Worm (Caenorhabditis elegans) whole organism, L1 larva: ENCODE measurements around the gene T13C2.2.
A peak's percentile ranks its signal among the peaks of the same experiment; 100 is the strongest.

Source experiments
- C16A3.4 ChIP-seq: fragments of 150-350 bp; optimal IDR thresholded peaks from 2 replicates; lab custom pipeline; 2014; ENCODE audit warnings: missing biosample characterization, missing genetic modification characterization
- C34B4.2 ChIP-seq: sonication (generic microtip); optimal IDR thresholded peaks from 2 replicates; lab custom pipeline; 2017; ENCODE audit warnings: mild to moderate bottlenecking, missing genetic modification characterization, missing compliant biosample characterization
- F16B12.6 ChIP-seq: fragments of 150-350 bp; optimal IDR thresholded peaks from 2 replicates; lab custom pipeline; 2014; ENCODE audit warnings: missing biosample characterization, missing genetic modification characterization
- Y116A8C.19 ChIP-seq: sonication (generic microtip); optimal IDR thresholded peaks from 2 replicates; lab custom pipeline; 2016; ENCODE audit warnings: missing compliant biosample characterization, missing genetic modification characterization, borderline replicate concordance
- aly-2 ChIP-seq: fragments of 150-350 bp; optimal IDR thresholded peaks from 2 replicates; lab custom pipeline; 2014; ENCODE audit warnings: missing biosample characterization, missing genetic modification characterization
- ceh-82 ChIP-seq, 3 experiments: fragments of 150-350 bp in 1 of 3; sonication (generic microtip) in 2 of 3; optimal IDR thresholded peaks; 2 replicates each; lab custom pipeline; 2014 to 2017; ENCODE audit warnings: missing biosample characterization in 3 of 3, missing genetic modification characterization in 3 of 3
- ceh-88 ChIP-seq: fragments of 200-800 bp; sonication (Bioruptor generic); IDR thresholded peaks from 2 replicates; pipeline ENCODE4 v1.3.6; 2022; ENCODE audit warnings: missing genetic modification characterization, missing compliant biosample characterization
- ces-1 ChIP-seq: fragments of 150-350 bp; optimal IDR thresholded peaks from 2 replicates; lab custom pipeline; 2014; ENCODE audit warnings: missing biosample characterization, missing genetic modification reagents, missing genetic modification characterization
- dpl-1 ChIP-seq, 3 experiments: fragments of 150-350 bp in 2 of 3; sonication (generic microtip) in 1 of 3; optimal IDR thresholded peaks; 2 replicates each; lab custom pipeline; 2014 to 2017; ENCODE audit warnings: missing biosample characterization in 3 of 3, missing genetic modification characterization in 3 of 3, missing genetic modification reagents in 3 of 3
- dsc-1 ChIP-seq: sonication (generic microtip); optimal IDR thresholded peaks from 2 replicates; lab custom pipeline; 2016; ENCODE audit warnings: mild to moderate bottlenecking, missing genetic modification characterization, missing compliant biosample characterization
- efl-1 ChIP-seq, 4 experiments: fragments of 150-350 bp; optimal IDR thresholded peaks in 3 of 4; peaks in 1 of 4; 1 replicate in 1 of 4; 2 replicates in 3 of 4; lab custom pipeline; 2014; ENCODE audit warnings: missing biosample characterization in 2 of 4, missing genetic modification characterization in 2 of 4, missing genetic modification reagents in 2 of 4
- egl-13 ChIP-seq: sonication (generic microtip); optimal IDR thresholded peaks from 2 replicates; lab custom pipeline; 2016; ENCODE audit warnings: missing genotype, missing genetic modification reagents, missing genetic modification characterization, missing compliant biosample characterization
- elt-2 ChIP-seq: sonication (generic microtip); optimal IDR thresholded peaks from 2 replicates; lab custom pipeline; 2016; ENCODE audit warnings: missing genetic modification characterization, mild to moderate bottlenecking, inconsistent platforms, missing compliant biosample characterization, missing genetic modification reagents
- ets-5 ChIP-seq: fragments of 200-800 bp; sonication (Bioruptor generic); IDR thresholded peaks from 2 replicates; pipeline ENCODE4 v1.3.6; 2022; ENCODE audit warnings: missing genetic modification characterization, missing compliant biosample characterization
- fkh-10 ChIP-seq: sonication (generic microtip); optimal IDR thresholded peaks from 2 replicates; lab custom pipeline; 2017; ENCODE audit warnings: missing biosample characterization, missing genetic modification reagents, missing genetic modification characterization
- fkh-4 ChIP-seq: sonication (generic microtip); optimal IDR thresholded peaks from 2 replicates; lab custom pipeline; 2016; ENCODE audit warnings: missing compliant biosample characterization, missing genetic modification characterization, borderline replicate concordance
- fos-1 ChIP-seq: fragments of 150-350 bp; optimal IDR thresholded peaks from 2 replicates; lab custom pipeline; 2014; ENCODE audit warnings: missing biosample characterization, missing genetic modification characterization
- grh-1 ChIP-seq: fragments of 200-800 bp; sonication (Bioruptor generic); IDR thresholded peaks from 2 replicates; pipeline ENCODE4 v1.3.6; 2022; ENCODE audit warnings: missing genetic modification reagents, missing genetic modification characterization, missing compliant biosample characterization
- hlh-17 ChIP-seq: fragments of 200-800 bp; sonication (Bioruptor generic); optimal IDR thresholded peaks from 2 replicates; lab custom pipeline; 2018; ENCODE audit warnings: missing genetic modification characterization, mild to moderate bottlenecking, missing compliant biosample characterization, moderate library complexity, borderline replicate concordance
- hlh-4 ChIP-seq: sonication (generic microtip); optimal IDR thresholded peaks from 2 replicates; lab custom pipeline; 2016; ENCODE audit warnings: mild to moderate bottlenecking, missing genetic modification characterization, missing compliant biosample characterization
- hpl-2 ChIP-seq: fragments of 150-350 bp; optimal IDR thresholded peaks from 2 replicates; lab custom pipeline; 2014; ENCODE audit warnings: missing biosample characterization, missing genetic modification reagents, missing genetic modification characterization
- isw-1 ChIP-seq: fragments of 200-800 bp; sonication (Bioruptor generic); IDR thresholded peaks from 2 replicates; pipeline ENCODE4 v1.3.6; 2022; ENCODE audit warnings: missing genetic modification characterization, missing compliant biosample characterization
- lin-35 ChIP-seq, 2 experiments: fragments of 150-350 bp; optimal IDR thresholded peaks; 2 replicates each; lab custom pipeline; 2014; ENCODE audit warnings: missing biosample characterization in 2 of 2, missing genetic modification characterization in 2 of 2, missing genetic modification reagents in 2 of 2
- lin-39 ChIP-seq: fragments of 150-350 bp; optimal IDR thresholded peaks from 2 replicates; lab custom pipeline; 2014; ENCODE audit warnings: missing biosample characterization, missing genetic modification reagents, missing genetic modification characterization
- lir-3 ChIP-seq: sonication (generic microtip); optimal IDR thresholded peaks from 2 replicates; lab custom pipeline; 2016; ENCODE audit warnings: mild to moderate bottlenecking, missing genetic modification characterization, moderate library complexity, missing compliant biosample characterization; ENCODE audit not compliant: poor library complexity
- lsy-2 ChIP-seq, 2 experiments: fragments of 150-350 bp; optimal IDR thresholded peaks; 2 replicates each; lab custom pipeline; 2014; ENCODE audit warnings: missing biosample characterization in 2 of 2, missing genetic modification characterization in 2 of 2
- mdl-1 ChIP-seq, 2 experiments: fragments of 150-350 bp; optimal IDR thresholded peaks; 2 replicates each; lab custom pipeline; 2014 to 2017; ENCODE audit warnings: missing biosample characterization in 2 of 2, missing genetic modification characterization in 2 of 2, inconsistent platforms in 1 of 2
- mef-2 ChIP-seq: fragments of 150-350 bp; optimal IDR thresholded peaks from 2 replicates; lab custom pipeline; 2014; ENCODE audit warnings: missing biosample characterization, missing genetic modification characterization
- mep-1 ChIP-seq: fragments of 150-350 bp; optimal IDR thresholded peaks from 2 replicates; lab custom pipeline; 2014; ENCODE audit warnings: missing biosample characterization, missing genetic modification characterization
- nhr-11 ChIP-seq: fragments of 150-350 bp; optimal IDR thresholded peaks from 2 replicates; lab custom pipeline; 2014; ENCODE audit warnings: missing biosample characterization, missing genetic modification characterization
- nhr-12 ChIP-seq: sonication (generic microtip); optimal IDR thresholded peaks from 2 replicates; lab custom pipeline; 2017; ENCODE audit warnings: missing biosample characterization, missing genetic modification characterization
- nhr-19 ChIP-seq: fragments of 200-800 bp; sonication (Bioruptor generic); conservative IDR thresholded peaks from 2 replicates; pipeline ENCODE4 v1.3.6; 2022; ENCODE audit warnings: missing genetic modification characterization, missing compliant biosample characterization
- nhr-20 ChIP-seq: sonication (generic microtip); optimal IDR thresholded peaks from 2 replicates; lab custom pipeline; 2016; ENCODE audit warnings: mild to moderate bottlenecking, missing genetic modification characterization, missing compliant biosample characterization
- nhr-237 ChIP-seq: fragments of 150-350 bp; optimal IDR thresholded peaks from 2 replicates; lab custom pipeline; 2014; ENCODE audit warnings: missing biosample characterization, missing genetic modification characterization
- nhr-71 ChIP-seq: sonication (generic microtip); optimal IDR thresholded peaks from 2 replicates; lab custom pipeline; 2016; ENCODE audit warnings: mild to moderate bottlenecking, missing genetic modification characterization, moderate library complexity, missing compliant biosample characterization
- nhr-77 ChIP-seq: fragments of 150-350 bp; optimal IDR thresholded peaks from 2 replicates; lab custom pipeline; 2014; ENCODE audit warnings: missing biosample characterization, missing genetic modification characterization
- nhr-85 ChIP-seq: sonication (generic microtip); peaks from one replicate; lab custom pipeline; 2016; ENCODE audit warnings: missing genetic modification characterization, inconsistent platforms, missing compliant biosample characterization
- nhr-90 ChIP-seq: sonication (generic microtip); optimal IDR thresholded peaks from 2 replicates; lab custom pipeline; 2016; ENCODE audit warnings: mild to moderate bottlenecking, missing genetic modification characterization, missing compliant biosample characterization; ENCODE audit not compliant: poor library complexity
- pax-3 ChIP-seq: fragments of 200-800 bp; sonication (Bioruptor generic); optimal IDR thresholded peaks from 2 replicates; lab custom pipeline; 2018; ENCODE audit warnings: mild to moderate bottlenecking, missing genetic modification characterization, moderate library complexity, missing compliant biosample characterization
- pqm-1 ChIP-seq: sonication (generic microtip); optimal IDR thresholded peaks from 3 replicates; lab custom pipeline; 2017; ENCODE audit warnings: missing biosample characterization, missing genetic modification characterization
- skn-1 ChIP-seq: fragments of 150-350 bp; optimal IDR thresholded peaks from 2 replicates; lab custom pipeline; 2014; ENCODE audit warnings: missing biosample characterization, missing genetic modification characterization
- snpc-4 ChIP-seq: fragments of 150-350 bp; optimal IDR thresholded peaks from 2 replicates; lab custom pipeline; 2014; ENCODE audit warnings: missing biosample characterization, missing genetic modification characterization
- sox-4 ChIP-seq: sonication (generic microtip); optimal IDR thresholded peaks from 2 replicates; lab custom pipeline; 2016; ENCODE audit warnings: missing genetic modification characterization, missing compliant biosample characterization
- sup-37 ChIP-seq: fragments of 200-800 bp; sonication (Bioruptor generic); optimal IDR thresholded peaks from 2 replicates; lab custom pipeline; 2018; ENCODE audit warnings: mild to moderate bottlenecking, missing genetic modification characterization, missing compliant biosample characterization
- tbx-2 ChIP-seq: sonication (generic microtip); optimal IDR thresholded peaks from 2 replicates; lab custom pipeline; 2016; ENCODE audit warnings: missing genetic modification characterization, missing compliant biosample characterization
- unc-130 ChIP-seq: fragments of 150-350 bp; optimal IDR thresholded peaks from 2 replicates; lab custom pipeline; 2017; ENCODE audit warnings: missing biosample characterization, missing genetic modification characterization, inconsistent platforms
- unc-30 ChIP-seq: sonication (generic microtip); optimal IDR thresholded peaks from 2 replicates; lab custom pipeline; 2017; ENCODE audit warnings: missing biosample characterization, missing genetic modification characterization
- unc-62 ChIP-seq: fragments of 150-350 bp; optimal IDR thresholded peaks from 2 replicates; lab custom pipeline; 2014; ENCODE audit warnings: missing biosample characterization, missing genetic modification reagents, missing genetic modification characterization
- xbp-1 ChIP-seq: sonication (generic microtip); optimal IDR thresholded peaks from 2 replicates; lab custom pipeline; 2016; ENCODE audit warnings: missing genetic modification characterization, missing compliant biosample characterization
- zag-1 ChIP-seq: fragments of 150-350 bp; optimal IDR thresholded peaks from 2 replicates; lab custom pipeline; 2014; ENCODE audit warnings: missing biosample characterization, missing genetic modification characterization
- zip-4 ChIP-seq: fragments of 200-800 bp; sonication (Bioruptor generic); optimal IDR thresholded peaks from 2 replicates; lab custom pipeline; 2018; ENCODE audit warnings: mild to moderate bottlenecking, missing genetic modification characterization, moderate library complexity, missing compliant biosample characterization
- ztf-4 ChIP-seq: fragments of 150-350 bp; optimal IDR thresholded peaks from 2 replicates; lab custom pipeline; 2014; ENCODE audit warnings: missing biosample characterization, missing genetic modification characterization

T13C2.2 gene

DNA sequence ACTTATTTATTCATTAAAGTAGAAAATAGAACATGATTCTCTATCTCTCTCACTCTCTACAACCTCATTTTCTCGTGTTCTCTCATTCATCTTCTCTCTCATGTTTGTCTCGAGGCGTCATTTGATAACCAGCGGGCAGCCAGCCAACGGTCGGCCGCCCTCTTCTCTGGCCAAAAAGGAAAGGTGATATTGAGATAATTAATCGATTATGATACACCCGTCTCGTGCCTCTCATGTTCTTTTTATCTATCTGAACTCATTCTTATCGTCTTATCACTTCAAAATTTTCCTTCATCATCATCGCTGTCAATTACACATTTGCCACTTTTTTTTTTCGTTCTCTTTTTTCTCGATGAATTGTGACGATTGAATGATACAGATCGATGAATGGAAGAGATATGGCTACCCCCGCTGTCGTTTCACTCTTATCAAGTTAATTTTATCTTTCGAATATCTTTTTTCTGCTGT, 50.7 kb downstream of the T13C2.2 start:
- TF ChIP-seq fkh-4 (tag; lab: Kevin White, UChicago) = no peak
- peak; percentile 26 for TF ChIP-seq nhr-77 (tag; lab: Kevin White, UChicago)
- TF ChIP-seq pax-3 (tag; lab: Kevin White, UChicago) = peak; percentile 20
- TF ChIP-seq xbp-1 (tag; lab: Kevin White, UChicago) = peak; percentile 8
- peak; percentile 94 for TF ChIP-seq nhr-20
- no peak for TF ChIP-seq ces-1 (GFP tag; lab: Kevin White, UChicago)
- TF ChIP-seq nhr-71 = peak; percentile 94
- TF ChIP-seq ets-5 (GFP tag; lab: Robert Waterston, UW) = no peak
- TF ChIP-seq hlh-17 (GFP tag; lab: Kevin White, UChicago) = no peak
- TF ChIP-seq dpl-1 (GFP tag; optimal IDR thresholded peaks at IDR 0.05; lab: Kevin White, UChicago) = peak in 1 of 3 experiments; percentile 5
- TF ChIP-seq hpl-2 (GFP tag; lab: Kevin White, UChicago) = no peak
- TF ChIP-seq nhr-237 = no peak
- no peak for TF ChIP-seq C34B4.2 (tag; lab: Kevin White, UChicago)
- TF ChIP-seq zip-4 (GFP tag; lab: Kevin White, UChicago) = no peak
- peak; percentile 99 for TF ChIP-seq nhr-85 (tag; lab: Kevin White, UChicago)
- no peak for TF ChIP-seq Y116A8C.19
- TF ChIP-seq isw-1 = no peak
- peak; percentile 53; the same call in 1 of the 2 replicates for TF ChIP-seq grh-1
- peak; percentile 85 for TF ChIP-seq tbx-2 (tag; lab: Kevin White, UChicago)
- TF ChIP-seq snpc-4 (tag; lab: Kevin White, UChicago) = no peak
- peak; percentile 64 to 68 for TF ChIP-seq lsy-2 (tag; optimal IDR thresholded peaks at IDR 0.05; lab: Kevin White, UChicago)
- TF ChIP-seq nhr-12 (tag; lab: Kevin White, UChicago) = no peak
- no peak for TF ChIP-seq unc-30 (tag; lab: Kevin White, UChicago)
- no peak for TF ChIP-seq unc-130 (tag; lab: Kevin White, UChicago)
- TF ChIP-seq dsc-1 (tag; lab: Kevin White, UChicago) = peak; percentile 58
- no peak for TF ChIP-seq nhr-11
- TF ChIP-seq mdl-1 (tag; optimal IDR thresholded peaks at IDR 0.05; lab: Kevin White, UChicago) = peak in 1 of 2 experiments; percentile 78
- peak; percentile 40 for TF ChIP-seq ztf-4 (tag; lab: Kevin White, UChicago)
- TF ChIP-seq efl-1 (optimal IDR thresholded peaks at IDR 0.05; lab: Kevin White, UChicago) = peak in 1 of 2 experiments; percentile 28
- TF ChIP-seq efl-1 (GFP tag; optimal IDR thresholded peaks at IDR 0.05 in 1 of 2; lab: Kevin White, UChicago) = peak in 1 of 2 experiments; percentile 90
- no peak for TF ChIP-seq mef-2 (tag; lab: Kevin White, UChicago)
- TF ChIP-seq nhr-19 (GFP tag; lab: Robert Waterston, UW) = peak; percentile 71
- TF ChIP-seq ceh-88 (GFP tag; lab: Robert Waterston, UW) = no peak
- peak; percentile 86 for TF ChIP-seq nhr-90
- no peak for TF ChIP-seq hlh-4
- peak; percentile 11 for TF ChIP-seq fos-1 (tag; lab: Kevin White, UChicago)
- TF ChIP-seq egl-13 = no peak
- peak; percentile 70 for TF ChIP-seq pqm-1 (tag; lab: Kevin White, UChicago)
- TF ChIP-seq F16B12.6 (tag; lab: Kevin White, UChicago) = no peak
- no peak for TF ChIP-seq lin-39 (tag; lab: Kevin White, UChicago)
- no peak for TF ChIP-seq sox-4 (tag; lab: Kevin White, UChicago)
- peak in 2 of 3 experiments; percentile 7 to 14 for TF ChIP-seq ceh-82 (tag; optimal IDR thresholded peaks at IDR 0.05; lab: Kevin White, UChicago)
- peak; percentile 35 for TF ChIP-seq C16A3.4 (tag; lab: Kevin White, UChicago)
- TF ChIP-seq lin-35 (GFP tag; optimal IDR thresholded peaks at IDR 0.05; lab: Kevin White, UChicago) = peak in 1 of 2 experiments; percentile 69
- no peak for TF ChIP-seq aly-2 (tag; lab: Kevin White, UChicago)
- no peak for TF ChIP-seq unc-62 (GFP tag; lab: Kevin White, UChicago)
- TF ChIP-seq zag-1 (tag; lab: Kevin White, UChicago) = no peak
- TF ChIP-seq sup-37 (GFP tag; lab: Kevin White, UChicago) = no peak
- TF ChIP-seq skn-1 (tag; lab: Kevin White, UChicago) = peak; percentile 35
- TF ChIP-seq lir-3 (tag; lab: Kevin White, UChicago) = peak; percentile 52
- TF ChIP-seq elt-2 (tag; lab: Kevin White, UChicago) = peak; percentile 98
- TF ChIP-seq mep-1 = no peak
- no peak for TF ChIP-seq fkh-10
